Worm (Caenorhabditis elegans) whole organism, L3 larva: ENCODE results near the gene ebp-1.
A peak's percentile ranks its signal among the peaks of the same experiment; 100 is the strongest.
"Not testable (repeated sequence)": the region's sequence is repeated elsewhere in the genome, so short reads cannot be mapped to it uniquely, and the experiment has no call there.

Source experiments
- R02D3.7 ChIP-seq: fragments of 150-350 bp; optimal IDR thresholded peaks from 2 replicates; lab custom pipeline; 2014; ENCODE audit warnings: missing biosample characterization, missing genetic modification characterization
- ZK546.5 ChIP-seq: sonication (generic microtip); optimal IDR thresholded peaks from 2 replicates; lab custom pipeline; 2017; ENCODE audit warnings: missing biosample characterization, missing genetic modification characterization
- aly-2 ChIP-seq: fragments of 150-350 bp; optimal IDR thresholded peaks from 2 replicates; lab custom pipeline; 2014; ENCODE audit warnings: missing biosample characterization, missing genetic modification characterization
- ceh-16 ChIP-seq: sonication (generic microtip); optimal IDR thresholded peaks from 2 replicates; lab custom pipeline; 2017; ENCODE audit warnings: missing biosample characterization, missing genetic modification characterization
- ceh-28 ChIP-seq: fragments of 150-350 bp; optimal IDR thresholded peaks from 2 replicates; lab custom pipeline; 2014; ENCODE audit warnings: missing biosample characterization, missing genetic modification reagents, missing genetic modification characterization
- ceh-9 ChIP-seq: sonication (generic microtip); optimal IDR thresholded peaks from 2 replicates; lab custom pipeline; 2018; ENCODE audit warnings: missing biosample characterization, missing genetic modification characterization
- egl-5 ChIP-seq: fragments of 150-350 bp; optimal IDR thresholded peaks from 2 replicates; lab custom pipeline; 2017; ENCODE audit warnings: missing biosample characterization, missing genetic modification reagents, missing genetic modification characterization, inconsistent platforms
- elt-1 ChIP-seq: fragments of 150-350 bp; optimal IDR thresholded peaks from 2 replicates; lab custom pipeline; 2014; ENCODE audit warnings: missing biosample characterization, missing genetic modification characterization
- elt-2 ChIP-seq: sonication (generic microtip); optimal IDR thresholded peaks from 2 replicates; lab custom pipeline; 2016; ENCODE audit warnings: missing genetic modification reagents, mild to moderate bottlenecking, missing genetic modification characterization, missing compliant biosample characterization
- elt-3 ChIP-seq, 3 experiments: fragments of 150-350 bp in 1 of 3; sonication (generic microtip) in 2 of 3; optimal IDR thresholded peaks; 2 replicates in 2 of 3; 4 replicates in 1 of 3; lab custom pipeline; 2014 to 2017; ENCODE audit warnings: missing biosample characterization in 3 of 3, missing genetic modification characterization in 3 of 3
- fkh-10 ChIP-seq: sonication (generic microtip); optimal IDR thresholded peaks from 2 replicates; lab custom pipeline; 2017; ENCODE audit warnings: missing biosample characterization, missing genetic modification reagents, missing genetic modification characterization
- fkh-2 ChIP-seq: fragments of 150-350 bp; optimal IDR thresholded peaks from 2 replicates; lab custom pipeline; 2014; ENCODE audit warnings: missing biosample characterization, missing genetic modification reagents, missing genetic modification characterization
- fos-1 ChIP-seq: fragments of 150-350 bp; optimal IDR thresholded peaks from 2 replicates; lab custom pipeline; 2014; ENCODE audit warnings: missing biosample characterization, missing genetic modification characterization
- hmg-11 ChIP-seq: sonication (generic microtip); optimal IDR thresholded peaks from 2 replicates; lab custom pipeline; 2016; ENCODE audit warnings: missing genetic modification characterization, missing compliant biosample characterization
- jun-1 ChIP-seq: fragments of 150-350 bp; optimal IDR thresholded peaks from 2 replicates; lab custom pipeline; 2014; ENCODE audit warnings: missing biosample characterization, missing genetic modification reagents, missing genetic modification characterization
- lin-15B ChIP-seq: fragments of 150-350 bp; optimal IDR thresholded peaks from 2 replicates; lab custom pipeline; 2014; ENCODE audit warnings: missing biosample characterization, missing genetic modification characterization
- lin-39 ChIP-seq: fragments of 150-350 bp; optimal IDR thresholded peaks from 2 replicates; lab custom pipeline; 2018; ENCODE audit warnings: missing biosample characterization, missing genetic modification reagents, missing genetic modification characterization
- lsy-12 ChIP-seq: sonication (generic microtip); optimal IDR thresholded peaks from 2 replicates; lab custom pipeline; 2016; ENCODE audit warnings: mild to moderate bottlenecking, missing genetic modification characterization, missing compliant biosample characterization
- nfya-1 ChIP-seq: sonication (generic microtip); optimal IDR thresholded peaks from 2 replicates; lab custom pipeline; 2017; ENCODE audit warnings: missing genetic modification characterization, mild to moderate bottlenecking, missing compliant biosample characterization, antibody characterized with exemption, moderate library complexity; ENCODE audit not compliant: insufficient read depth
- nhr-23 ChIP-seq: fragments of 150-350 bp; optimal IDR thresholded peaks from 2 replicates; lab custom pipeline; 2014; ENCODE audit warnings: missing biosample characterization, missing genetic modification reagents, missing genetic modification characterization
- nhr-28 ChIP-seq: fragments of 150-350 bp; optimal IDR thresholded peaks from 2 replicates; lab custom pipeline; 2014; ENCODE audit warnings: missing biosample characterization, missing genetic modification characterization
- nhr-43 ChIP-seq: sonication (generic microtip); optimal IDR thresholded peaks from 2 replicates; lab custom pipeline; 2016; ENCODE audit warnings: mild to moderate bottlenecking, missing genetic modification characterization, missing compliant biosample characterization; ENCODE audit not compliant: poor library complexity, severe bottlenecking
- nhr-67 ChIP-seq: fragments of 150-350 bp; optimal IDR thresholded peaks from 2 replicates; lab custom pipeline; 2014; ENCODE audit warnings: missing biosample characterization, missing genetic modification characterization
- nhr-76 ChIP-seq: fragments of 150-350 bp; sonication (generic microtip); optimal IDR thresholded peaks from 5 replicates; lab custom pipeline; 2014; ENCODE audit warnings: missing biosample characterization, missing genetic modification characterization
- nhr-77 ChIP-seq: fragments of 150-350 bp; optimal IDR thresholded peaks from 2 replicates; lab custom pipeline; 2014; ENCODE audit warnings: missing biosample characterization, missing genetic modification characterization
- pha-4 ChIP-seq: fragments of 150-350 bp; optimal IDR thresholded peaks from 2 replicates; lab custom pipeline; 2014; ENCODE audit warnings: missing biosample characterization, missing genetic modification reagents, missing genetic modification characterization
- pqm-1 ChIP-seq: fragments of 150-350 bp; optimal IDR thresholded peaks from 2 replicates; lab custom pipeline; 2017; ENCODE audit warnings: missing biosample characterization, missing genetic modification characterization, inconsistent platforms
- sea-2 ChIP-seq: fragments of 150-350 bp; sonication (generic microtip); optimal IDR thresholded peaks from 4 replicates; lab custom pipeline; 2014; ENCODE audit warnings: missing biosample characterization, missing genetic modification reagents, missing genetic modification characterization
- skn-1 ChIP-seq: fragments of 150-350 bp; optimal IDR thresholded peaks from 2 replicates; lab custom pipeline; 2014; ENCODE audit warnings: missing biosample characterization, missing genetic modification characterization
- snpc-4 ChIP-seq: fragments of 150-350 bp; optimal IDR thresholded peaks from 2 replicates; lab custom pipeline; 2014; ENCODE audit warnings: missing biosample characterization, missing genetic modification characterization
- unc-39 ChIP-seq: sonication (generic microtip); optimal IDR thresholded peaks from 4 replicates; lab custom pipeline; 2017; ENCODE audit warnings: missing biosample characterization, missing genetic modification characterization
- unc-62 ChIP-seq: fragments of 150-350 bp; sonication (generic microtip); optimal IDR thresholded peaks from 4 replicates; lab custom pipeline; 2014; ENCODE audit warnings: missing biosample characterization, missing genetic modification reagents, missing genetic modification characterization
- ztf-11 ChIP-seq: fragments of 150-350 bp; optimal IDR thresholded peaks from 2 replicates; lab custom pipeline; 2014; ENCODE audit warnings: missing biosample characterization, missing genetic modification characterization
- ztf-4 ChIP-seq: fragments of 150-350 bp; optimal IDR thresholded peaks from 2 replicates; lab custom pipeline; 2014; ENCODE audit warnings: missing biosample characterization, missing genetic modification characterization

ebp-1 gene

ce11 chrV:18010737-18011136 lies 32.6 kb upstream of the ebp-1 start, which contains the start of gene Y59A8B.26:
Gene Y59A8B.26 (minus strand): TSS chrV:18010837.
- TF ChIP-seq lin-39 (tag; lab: Kevin White, UChicago); elt-2; nhr-28 (tag; lab: Kevin White, UChicago): not testable (repeated sequence)

DNA sequence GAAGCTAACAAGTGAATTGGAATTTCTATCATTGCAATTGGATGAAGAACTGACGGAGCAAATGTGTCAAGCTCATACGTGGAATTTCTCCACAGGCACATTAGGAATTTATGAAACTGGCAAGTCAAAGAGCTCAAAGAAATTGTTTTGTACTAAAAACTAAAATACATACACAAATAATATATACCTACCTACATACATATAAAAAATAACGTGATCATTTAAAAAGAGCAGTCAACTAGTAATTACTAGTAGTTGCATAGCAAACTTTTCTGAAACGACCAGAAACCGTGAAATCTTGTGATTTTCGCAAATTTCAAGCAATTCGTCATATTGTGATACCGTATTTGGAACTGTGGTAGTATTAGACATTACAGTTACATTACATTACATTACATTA lies 29.3 kb upstream of the ebp-1 start, which contains the start of gene srh-133:
Gene srh-133 (minus strand): TSS at position 101 of the 400 bp plus-strand sequence.
- no peak for TF ChIP-seq lsy-12
- TF ChIP-seq fkh-10 (GFP tag; lab: Kevin White, UChicago) = no peak
- no peak for TF ChIP-seq fkh-2 (tag; lab: Kevin White, UChicago)
- no peak for TF ChIP-seq nhr-28 (tag; lab: Kevin White, UChicago)
- no peak for TF ChIP-seq elt-1 (tag; lab: Kevin White, UChicago)
- no peak for TF ChIP-seq aly-2 (tag; lab: Kevin White, UChicago)
- no peak for TF ChIP-seq skn-1
- no peak for TF ChIP-seq pha-4
- no peak for TF ChIP-seq ZK546.5 (tag; lab: Kevin White, UChicago)
- no peak for TF ChIP-seq sea-2
- no peak for TF ChIP-seq nhr-23 (tag; lab: Kevin White, UChicago)
- TF ChIP-seq ztf-4 (tag; lab: Kevin White, UChicago) = no peak
- no peak for TF ChIP-seq R02D3.7 (tag; lab: Kevin White, UChicago)
- no peak for TF ChIP-seq elt-3 (tag; optimal IDR thresholded peaks at IDR 0.05; lab: Kevin White, UChicago)
- TF ChIP-seq snpc-4 (tag; lab: Kevin White, UChicago) = no peak

ce11 chrV:18017226-18017625 lies 26.1 kb upstream of the ebp-1 start, which contains the start of gene srh-134:
Gene srh-134 (minus strand): TSS chrV:18017326.
- TF ChIP-seq nhr-43 (tag; lab: Kevin White, UChicago) = no peak
- no peak for TF ChIP-seq elt-2
- TF ChIP-seq R02D3.7 (tag; lab: Kevin White, UChicago) = no peak
- TF ChIP-seq ceh-28 (tag; lab: Kevin White, UChicago) = no peak
- TF ChIP-seq ceh-16 = no peak
- no peak for TF ChIP-seq nhr-67 (tag; lab: Kevin White, UChicago)
- no peak for TF ChIP-seq hmg-11 (tag; lab: Kevin White, UChicago)

DNA sequence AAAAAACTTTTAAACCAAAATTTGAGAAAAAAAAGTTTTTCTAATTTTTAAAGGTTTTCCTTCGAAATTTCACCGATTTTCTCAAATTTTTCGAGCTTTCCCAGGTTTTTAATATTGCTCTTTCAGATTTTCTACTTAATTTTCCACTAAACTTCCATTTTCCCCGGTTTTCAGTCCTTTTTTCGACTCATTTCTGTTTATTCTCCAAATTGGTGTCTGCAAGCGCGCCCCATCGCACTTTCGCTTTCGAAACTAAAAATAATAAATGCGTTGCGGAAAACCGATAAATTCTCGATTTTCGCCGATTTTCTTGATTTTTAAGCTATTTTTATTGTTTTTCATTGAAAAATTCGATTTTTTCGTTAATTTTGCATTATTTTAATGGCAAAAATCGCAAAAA lies 21.9 kb upstream of the ebp-1 start:
- TF ChIP-seq snpc-4 (tag; lab: Kevin White, UChicago) (peak; percentile 36), ceh-9 (tag; lab: Kevin White, UChicago) (no peak), pqm-1 (tag; lab: Kevin White, UChicago) (no peak), egl-5 (tag; lab: Kevin White, UChicago) (no peak), sea-2 (no peak), lin-15B (peak; percentile 40), fkh-2 (tag; lab: Kevin White, UChicago) (no peak)

- TF ChIP-seq pha-4 (no peak), ceh-16 (no peak), lin-15B (no peak), sea-2 (no peak), nhr-77 (tag; lab: Kevin White, UChicago) (no peak), skn-1 (no peak), fkh-2 (tag; lab: Kevin White, UChicago) (no peak), nhr-76 (tag; lab: Kevin White, UChicago) (no peak), jun-1 (tag; lab: Kevin White, UChicago) (no peak), unc-39 (no peak), hmg-11 (tag; lab: Kevin White, UChicago) (no peak), lsy-12 (no peak), ZK546.5 (tag; lab: Kevin White, UChicago) (no peak), unc-62 (GFP tag; lab: Kevin White, UChicago) (no peak), egl-5 (tag; lab: Kevin White, UChicago) (no peak), ztf-11 (tag; lab: Kevin White, UChicago) (no peak), nfya-1 (tag; lab: Kevin White, UChicago) (no peak), nhr-23 (tag; lab: Kevin White, UChicago) (no peak), aly-2 (tag; lab: Kevin White, UChicago) (no peak), fos-1 (tag; lab: Kevin White, UChicago) (no peak)
These were observed 21.2 kb upstream of the ebp-1 start, which contains the start of gene prp-6 for ce11 chrV:18022179-18022578. Gene prp-6 (plus strand): TSS chrV:18022479.
